Worm (Caenorhabditis elegans) whole organism, midembryonic: ENCODE results near the gene col-71.

Experiments used
- T22C8.4 ChIP-seq: fragments of 200-800 bp; sonication (Bioruptor generic); IDR thresholded peaks from 2 replicates; pipeline ENCODE4 v1.3.6; 2022; ENCODE audit warnings: missing genetic modification characterization, missing compliant biosample characterization
- cog-1 ChIP-seq: sonication (generic microtip); optimal IDR thresholded peaks from 2 replicates; lab custom pipeline; 2016; ENCODE audit warnings: missing genetic modification characterization, missing compliant biosample characterization
- flt-1 ChIP-seq: fragments of 200-800 bp; sonication (Bioruptor generic); IDR thresholded peaks from 2 replicates; pipeline ENCODE4 v1.3.6; 2022; ENCODE audit warnings: missing genetic modification characterization, missing compliant biosample characterization
- klf-2 ChIP-seq: fragments of 200-800 bp; sonication (Bioruptor generic); conservative IDR thresholded peaks from 2 replicates; pipeline ENCODE4 v1.3.6; 2022; ENCODE audit warnings: missing genetic modification reagents, missing genetic modification characterization, missing compliant biosample characterization
- med-1 ChIP-seq: sonication (generic microtip); optimal IDR thresholded peaks from 2 replicates; lab custom pipeline; 2017; ENCODE audit warnings: missing genetic modification characterization, mild to moderate bottlenecking, missing compliant biosample characterization, antibody characterized with exemption, missing genetic modification reagents; ENCODE audit not compliant: insufficient read depth
- ref-1 ChIP-seq: fragments of 200-800 bp; sonication (Bioruptor generic); conservative IDR thresholded peaks from 2 replicates; pipeline ENCODE4 v1.3.6; 2022; ENCODE audit warnings: missing genetic modification reagents, missing genetic modification characterization, missing compliant biosample characterization
- tab-1 ChIP-seq: fragments of 200-800 bp; sonication (Bioruptor generic); IDR thresholded peaks from 2 replicates; pipeline ENCODE4 v1.3.6; 2022; ENCODE audit warnings: missing genetic modification characterization, missing compliant biosample characterization
- ztf-23 ChIP-seq: fragments of 200-800 bp; sonication (Bioruptor generic); IDR thresholded peaks from 2 replicates; pipeline ENCODE4 v1.3.6; 2022; ENCODE audit warnings: missing genetic modification reagents, missing genetic modification characterization, missing compliant biosample characterization
- ztf-29 ChIP-seq: fragments of 200-800 bp; sonication (Bioruptor generic); IDR thresholded peaks from 2 replicates; pipeline ENCODE4 v1.3.6; 2022; ENCODE audit warnings: missing genetic modification reagents, missing genetic modification characterization, missing compliant biosample characterization

The col-71 gene

ce11 chrII:3520988-3521850 lies 18.8 kb upstream of the col-71 start, which contains the start of gene W09G10.9:
Gene W09G10.9, plus strand, starts transcription at chrII:3521800.
- peak; percentile 93 for TF ChIP-seq ztf-23
- TF ChIP-seq med-1 (GFP tag; lab: Kevin White, UChicago) = peak; percentile 43
- TF ChIP-seq cog-1 (tag; lab: Kevin White, UChicago) = peak; percentile 4
- TF ChIP-seq klf-2 (GFP tag; lab: Robert Waterston, UW) = peak; percentile 91
- TF ChIP-seq T22C8.4 (GFP tag; lab: Robert Waterston, UW) = peak; percentile 92
- TF ChIP-seq ztf-29 (GFP tag; lab: Robert Waterston, UW) = peak; percentile 87
- TF ChIP-seq tab-1 (GFP tag; lab: Robert Waterston, UW) = peak; percentile 96
- peak; percentile 95 for TF ChIP-seq flt-1 (GFP tag; lab: Robert Waterston, UW)
- peak; percentile 89 for TF ChIP-seq ref-1 (GFP tag; lab: Robert Waterston, UW)

- TF ChIP-seq ref-1 (GFP tag; lab: Robert Waterston, UW) = peak; percentile 81
- peak; percentile 88 for TF ChIP-seq T22C8.4 (GFP tag; lab: Robert Waterston, UW)
- peak; percentile 62 for TF ChIP-seq med-1 (GFP tag; lab: Kevin White, UChicago)
- TF ChIP-seq ztf-23 = peak; percentile 87; the same call in 1 of the 2 replicates
- peak; percentile 93 for TF ChIP-seq flt-1 (GFP tag; lab: Robert Waterston, UW)
- peak; percentile 87 for TF ChIP-seq cog-1 (tag; lab: Kevin White, UChicago)
- peak; percentile 86; the same call in 1 of the 2 replicates for TF ChIP-seq ztf-29 (GFP tag; lab: Robert Waterston, UW)
- peak; percentile 84 for TF ChIP-seq klf-2 (GFP tag; lab: Robert Waterston, UW)
- TF ChIP-seq tab-1 (GFP tag; lab: Robert Waterston, UW) = peak; percentile 89
Observed at ce11 chrII:3518961-3519544, 16.7 kb upstream of the col-71 start, which contains the start of gene clec-126. Gene clec-126, plus strand, starts transcription at chrII:3519494.

- TF ChIP-seq cog-1 (tag; lab: Kevin White, UChicago) (no peak), ztf-29 (GFP tag; lab: Robert Waterston, UW) (no peak), flt-1 (GFP tag; lab: Robert Waterston, UW) (no peak), T22C8.4 (GFP tag; lab: Robert Waterston, UW) (no peak), klf-2 (GFP tag; lab: Robert Waterston, UW) (no peak), ref-1 (GFP tag; lab: Robert Waterston, UW) (no peak), med-1 (GFP tag; lab: Kevin White, UChicago) (no peak), ztf-23 (no peak), tab-1 (GFP tag; lab: Robert Waterston, UW) (no peak)
Observed at ce11 chrII:3516175-3516574, 13.8 kb upstream of the col-71 start.

ce11 chrII:3515384-3516053 lies 13.1 kb upstream of the col-71 start, which contains the start of the genes Y49F6B.14 and clec-125:
Gene Y49F6B.14, minus strand, starts transcription at chrII:3515484.
Gene clec-125, plus strand, starts transcription at chrII:3516003.
- no peak for TF ChIP-seq flt-1 (GFP tag; lab: Robert Waterston, UW)
- TF ChIP-seq T22C8.4 (GFP tag; lab: Robert Waterston, UW) = no peak
- TF ChIP-seq ref-1 (GFP tag; lab: Robert Waterston, UW) = no peak
- no peak for TF ChIP-seq ztf-29 (GFP tag; lab: Robert Waterston, UW)
- no peak for TF ChIP-seq tab-1 (GFP tag; lab: Robert Waterston, UW)
- no peak for TF ChIP-seq klf-2 (GFP tag; lab: Robert Waterston, UW)
- no peak for TF ChIP-seq ztf-23

ce11 chrII:3514631-3515030 lies 12.3 kb upstream of the col-71 start, which contains the start of gene srz-5:
Gene srz-5, minus strand, starts transcription at chrII:3514731.
- TF ChIP-seq klf-2 (GFP tag; lab: Robert Waterston, UW) (no peak), ztf-23 (no peak), tab-1 (GFP tag; lab: Robert Waterston, UW) (no peak), med-1 (GFP tag; lab: Kevin White, UChicago) (no peak), T22C8.4 (GFP tag; lab: Robert Waterston, UW) (no peak), flt-1 (GFP tag; lab: Robert Waterston, UW) (no peak)

ce11 chrII:3512240-3512639 lies 9.9 kb upstream of the col-71 start, which contains the start of gene Y49F6B.19:
Gene Y49F6B.19, minus strand, starts transcription at chrII:3512340.
- no peak for TF ChIP-seq T22C8.4 (GFP tag; lab: Robert Waterston, UW)
- no peak for TF ChIP-seq flt-1 (GFP tag; lab: Robert Waterston, UW)
- no peak for TF ChIP-seq klf-2 (GFP tag; lab: Robert Waterston, UW)
- no peak for TF ChIP-seq med-1 (GFP tag; lab: Kevin White, UChicago)
- no peak for TF ChIP-seq cog-1 (tag; lab: Kevin White, UChicago)
- TF ChIP-seq ref-1 (GFP tag; lab: Robert Waterston, UW) = no peak
- TF ChIP-seq ztf-23 = no peak

- TF ChIP-seq cog-1 (tag; lab: Kevin White, UChicago) (no peak), flt-1 (GFP tag; lab: Robert Waterston, UW) (no peak), ref-1 (GFP tag; lab: Robert Waterston, UW) (no peak), med-1 (GFP tag; lab: Kevin White, UChicago) (no peak), T22C8.4 (GFP tag; lab: Robert Waterston, UW) (no peak), tab-1 (GFP tag; lab: Robert Waterston, UW) (no peak), ztf-29 (GFP tag; lab: Robert Waterston, UW) (no peak), klf-2 (GFP tag; lab: Robert Waterston, UW) (no peak), ztf-23 (no peak)
Observed at ce11 chrII:3504717-3505116, 2.3 kb upstream of the col-71 start, which contains the start of gene cyh-1. Gene cyh-1, plus strand, starts transcription at chrII:3505017.

- TF ChIP-seq med-1 (GFP tag; lab: Kevin White, UChicago) (no peak), ztf-23 (no peak), cog-1 (tag; lab: Kevin White, UChicago) (no peak), flt-1 (GFP tag; lab: Robert Waterston, UW) (no peak), ref-1 (GFP tag; lab: Robert Waterston, UW) (no peak), ztf-29 (GFP tag; lab: Robert Waterston, UW) (no peak), klf-2 (GFP tag; lab: Robert Waterston, UW) (no peak), tab-1 (GFP tag; lab: Robert Waterston, UW) (no peak), T22C8.4 (GFP tag; lab: Robert Waterston, UW) (no peak)
Observed at ce11 chrII:3502011-3502410, 359 bp downstream of the col-71 start.
